Fruit fly (Drosophila melanogaster) Kc167 (cell line): ENCODE results near the gene dan.

Experiments used
- Myc ChIP-seq: fragments of >200 bp; optimal IDR thresholded peaks from 2 replicates; lab custom pipeline; 2017; ENCODE audit warnings: missing external identifiers
- Sin3A ChIP-seq: fragments of >200 bp; optimal IDR thresholded peaks from 2 replicates; lab custom pipeline; 2018; ENCODE audit warnings: missing external identifiers
- h ChIP-seq: fragments of >200 bp; optimal IDR thresholded peaks from 3 replicates; lab custom pipeline; 2018; ENCODE audit warnings: missing external identifiers
- insv ChIP-seq: fragments of >200 bp; optimal IDR thresholded peaks from 3 replicates; lab custom pipeline; 2018; ENCODE audit warnings: missing external identifiers
- psq ChIP-seq: fragments of >200 bp; optimal IDR thresholded peaks from 2 replicates; lab custom pipeline; 2017; ENCODE audit warnings: missing external identifiers
- ttk ChIP-seq: sonication (Bioruptor generic); optimal IDR thresholded peaks from 2 replicates; lab custom pipeline; 2017; ENCODE audit warnings: missing external identifiers

dm6 chr3R:25232271-25232989 is 48.2 kb downstream of the dan start, which contains the start of gene Cad96Cb:
- TF ChIP-seq insv (lab: Kevin White, UChicago), result no peak
- TF ChIP-seq psq (lab: Kevin White, UChicago), result no peak
- TF ChIP-seq h (lab: Kevin White, UChicago), result no peak
- TF ChIP-seq ttk (lab: Kevin White, UChicago), result no peak
- TF ChIP-seq Sin3A, result no peak
- TF ChIP-seq Myc (lab: Kevin White, UChicago), result no peak
